Fruit fly (Drosophila melanogaster): ENCODE data around the gene Arf1.

DNA sequence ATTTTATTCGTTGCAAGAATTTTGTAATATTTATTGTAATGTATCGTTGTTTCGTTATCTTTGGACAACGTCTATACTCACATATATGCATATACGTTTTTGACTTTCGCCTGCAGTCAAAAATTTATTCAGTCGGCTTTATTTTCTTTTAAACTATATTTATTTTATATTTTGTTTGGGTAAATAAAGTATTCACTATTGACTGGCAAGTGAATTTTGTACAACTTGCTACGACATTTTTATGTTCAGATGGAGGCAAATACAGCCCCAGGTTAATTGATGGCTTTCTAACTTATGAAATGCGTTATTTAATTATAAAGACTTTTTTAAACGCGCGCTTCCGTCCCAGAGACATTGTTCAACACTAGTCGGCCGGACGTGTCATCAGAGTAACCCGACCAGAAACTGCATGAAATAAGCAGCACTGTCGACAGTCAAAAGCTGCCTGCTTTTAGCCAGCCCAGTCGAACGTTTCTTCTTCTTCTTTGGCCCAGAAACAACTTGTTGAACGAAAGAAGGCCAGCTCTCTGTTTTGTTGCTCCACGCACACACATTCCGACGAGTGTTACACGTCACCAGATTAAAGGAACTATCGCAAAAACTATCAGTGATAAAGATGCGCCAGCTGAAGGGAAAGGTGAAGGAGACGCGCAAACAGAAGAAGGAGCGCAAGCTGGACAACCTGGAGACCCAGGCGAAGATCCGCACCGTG is 8.5 kb downstream of the Arf1 start, which contains the start of gene CG33169:
- peak; percentile 76 for TF ChIP-seq amos (GFP tag; IDR thresholded peaks at IDR 0.05; ENCODE audit: partially characterized antibody)
- TF ChIP-seq psq (GFP tag; optimal IDR thresholded peaks at IDR 0.05), result peak; percentile 77
- TF ChIP-seq run (tag; optimal IDR thresholded peaks at IDR 0.05), result no peak
- peak; percentile 47 for TF ChIP-seq Oli (tag; optimal IDR thresholded peaks at IDR 0.05)
- peak; percentile 82 for TF ChIP-seq ara (GFP tag; IDR thresholded peaks at IDR 0.05)
- peak; percentile 75 for TF ChIP-seq trem (tag; optimal IDR thresholded peaks at IDR 0.05)
- peak; percentile 57 for TF ChIP-seq CTCF (GFP tag; optimal IDR thresholded peaks at IDR 0.05)
- TF ChIP-seq Opbp (GFP tag; IDR thresholded peaks at IDR 0.05; ENCODE audit: partially characterized antibody), result peak; percentile 71
- TF ChIP-seq Spps (tag; optimal IDR thresholded peaks at IDR 0.05), result no peak
- TF ChIP-seq Fer3 (tag; optimal IDR thresholded peaks at IDR 0.05), result peak; percentile 79
- peak; percentile 84 for TF ChIP-seq CG4282 (GFP tag; optimal IDR thresholded peaks at IDR 0.05)
- peak; percentile 26; the same call in 1 of the 3 replicates for TF ChIP-seq zen2 (GFP tag; IDR thresholded peaks at IDR 0.05; ENCODE audit: partially characterized antibody)
- TF ChIP-seq CG9727 (GFP tag; optimal IDR thresholded peaks at IDR 0.05), result peak; percentile 55

Data from whole organism, embryonic.